In the genomic region with DNA sequence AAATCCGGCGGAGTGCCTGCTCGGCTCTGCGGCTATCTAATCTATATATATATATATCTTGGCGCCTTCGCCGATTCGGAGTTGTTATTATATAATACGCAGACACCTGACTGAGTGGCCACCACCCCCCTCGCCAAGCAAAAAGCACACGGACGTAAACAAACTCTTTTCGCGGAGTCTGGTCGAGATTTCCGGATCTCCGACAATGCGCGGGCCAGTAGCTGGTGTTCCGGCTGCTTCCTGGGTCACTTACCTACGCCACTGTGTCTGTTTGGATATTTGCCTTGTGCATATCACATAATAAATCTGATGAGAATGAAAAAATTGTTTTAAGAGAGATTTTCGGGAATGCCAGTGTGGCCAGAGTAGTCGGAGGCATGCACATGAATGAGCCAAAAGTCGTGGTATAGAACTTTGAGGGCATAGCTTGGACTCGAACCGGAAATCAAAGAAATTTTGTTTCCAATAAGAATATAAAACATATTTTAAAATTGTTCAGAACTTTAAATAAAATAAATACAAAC, we compare ENCODE assay signal across 5 fruit fly cellular contexts.
TF ChIP-seq lines count a peak whose summit lies in the region.

Gene CG5805, minus strand, starts transcription at position 380 of the 524 bp plus-strand sequence.

- TF ChIP-seq CTCF in whole organism, embryonic (GFP tag; optimal IDR thresholded peaks at IDR 0.05; lab: Kevin White, UChicago) = peak; percentile 71

TF ChIP-seq in whole organism, adult, 20 proteins besides CTCF, POLR2A, EP300 and RAD21 (continues in another document):
- TF ChIP-seq CG7101 (tag; optimal IDR thresholded peaks at IDR 0.05; lab: Kevin White, UChicago) (peak; percentile 67), cnc (optimal IDR thresholded peaks at IDR 0.05; lab: Kevin White, UChicago) (no peak), bab1 (GFP tag; optimal IDR thresholded peaks at IDR 0.05; lab: Kevin White, UChicago) (peak; percentile 72), toe (GFP tag; optimal IDR thresholded peaks at IDR 0.05; lab: Kevin White, UChicago) (peak; percentile 84), CG1620 (GFP tag; optimal IDR thresholded peaks at IDR 0.05; lab: Kevin White, UChicago) (peak; percentile 74), CG7045 (GFP tag; optimal IDR thresholded peaks at IDR 0.05; lab: Kevin White, UChicago) (peak; percentile 88), CG33017 (tag; optimal IDR thresholded peaks at IDR 0.05; lab: Kevin White, UChicago) (peak; percentile 51), pad (GFP tag; optimal IDR thresholded peaks at IDR 0.05; lab: Kevin White, UChicago) (peak; percentile 65), tj (GFP tag; optimal IDR thresholded peaks at IDR 0.05; lab: Kevin White, UChicago) (peak; percentile 47), Clk (GFP tag; optimal IDR thresholded peaks at IDR 0.05; lab: Kevin White, UChicago) (peak; percentile 28), cic (GFP tag; optimal IDR thresholded peaks at IDR 0.05; lab: Kevin White, UChicago) (peak; percentile 11), ovo (GFP tag; optimal IDR thresholded peaks at IDR 0.05; lab: Kevin White, UChicago) (peak; percentile 52), CG12768 (GFP tag; optimal IDR thresholded peaks at IDR 0.05; lab: Kevin White, UChicago) (peak; percentile 64), Hr96 (GFP tag; optimal IDR thresholded peaks at IDR 0.05; lab: Kevin White, UChicago) (peak; percentile 67), CG11617 (GFP tag; optimal IDR thresholded peaks at IDR 0.05; lab: Kevin White, UChicago) (peak; percentile 78), kay (GFP tag; lab: Kevin White, UChicago; ENCODE audit: borderline replicate concordance) (no peak), CG14711 (tag; optimal IDR thresholded peaks at IDR 0.05; lab: Kevin White, UChicago) (peak; percentile 61)

TF ChIP-seq in whole organism, embryonic, 481 proteins besides CTCF, POLR2A, EP300 and RAD21 (continues in another document):
- TF ChIP-seq dm (GFP tag; optimal IDR thresholded peaks at IDR 0.05; lab: Kevin White, UChicago) (peak; percentile 86), CG4854 (GFP tag; optimal IDR thresholded peaks at IDR 0.05; lab: Kevin White, UChicago) (peak; percentile 83), z (GFP tag; IDR thresholded peaks at IDR 0.05; lab: Robert Waterston, UW) (no peak), Kr (GFP tag; optimal IDR thresholded peaks at IDR 0.05; lab: Kevin White, UChicago) (no peak), cas (GFP tag; IDR thresholded peaks at IDR 0.05; lab: Robert Waterston, UW) (peak; percentile 56; the same call in 1 of the 2 replicates), CG43689 (GFP tag; IDR thresholded peaks at IDR 0.05; lab: Robert Waterston, UW) (peak; percentile 76), run (tag; optimal IDR thresholded peaks at IDR 0.05; lab: Kevin White, UChicago) (peak; percentile 31), lilli (GFP tag; optimal IDR thresholded peaks at IDR 0.05; lab: Kevin White, UChicago) (peak; percentile 57), CG11504 (tag; optimal IDR thresholded peaks at IDR 0.05; lab: Kevin White, UChicago) (peak; percentile 80), CG17912 (GFP tag; optimal IDR thresholded peaks at IDR 0.05; lab: Kevin White, UChicago) (peak; percentile 87), E2f1 (GFP tag; IDR thresholded peaks at IDR 0.05; lab: Robert Waterston, UW) (peak; percentile 62), YL-1 (GFP tag; optimal IDR thresholded peaks at IDR 0.05; lab: Kevin White, UChicago) (peak; percentile 88), corto (GFP tag; optimal IDR thresholded peaks at IDR 0.05; lab: Kevin White, UChicago) (no peak), E2f2 (GFP tag; IDR thresholded peaks at IDR 0.05; lab: Robert Waterston, UW) (peak; percentile 65), CG4424 (GFP tag; optimal IDR thresholded peaks at IDR 0.05; lab: Kevin White, UChicago) (peak; percentile 85), CG7928 (GFP tag; optimal IDR thresholded peaks at IDR 0.05; lab: Kevin White, UChicago) (peak; percentile 57)

TF ChIP-seq in whole organism, prepupa, 60 proteins besides CTCF, POLR2A, EP300 and RAD21 (continues in another document):
- TF ChIP-seq spab (GFP tag; optimal IDR thresholded peaks at IDR 0.05; lab: Kevin White, UChicago) = no peak
- no peak for TF ChIP-seq CG6276 (GFP tag; optimal IDR thresholded peaks at IDR 0.05; lab: Kevin White, UChicago)
- TF ChIP-seq net (GFP tag; optimal IDR thresholded peaks at IDR 0.05; lab: Kevin White, UChicago) = peak; percentile 39
- TF ChIP-seq CG15336 (GFP tag; IDR thresholded peaks at IDR 0.05; lab: Robert Waterston, UW) = no peak
- peak in 1 of 2 experiments; percentile 29 for TF ChIP-seq ss (GFP tag; optimal IDR thresholded peaks at IDR 0.05; lab: Kevin White, UChicago)
- TF ChIP-seq svp (GFP tag; lab: Kevin White, UChicago) = peak; percentile 80
- TF ChIP-seq salr (GFP tag; optimal IDR thresholded peaks at IDR 0.05; lab: Kevin White, UChicago) = peak in 1 of 2 experiments; percentile 71
- TF ChIP-seq Eip75B (GFP tag; optimal IDR thresholded peaks at IDR 0.05; lab: Kevin White, UChicago) = peak; percentile 36
- peak; percentile 74 for TF ChIP-seq Smox (GFP tag; optimal IDR thresholded peaks at IDR 0.05; lab: Kevin White, UChicago)
- TF ChIP-seq Gug (GFP tag; IDR thresholded peaks at IDR 0.05; lab: Robert Waterston, UW) = no peak
- TF ChIP-seq Eip93F (GFP tag; optimal IDR thresholded peaks at IDR 0.05; lab: Kevin White, UChicago) = no peak
- peak; percentile 72 for TF ChIP-seq Hr39 (GFP tag; optimal IDR thresholded peaks at IDR 0.05; lab: Kevin White, UChicago)
- peak; percentile 91 for TF ChIP-seq Eip78C (GFP tag; lab: Kevin White, UChicago)
- peak; percentile 52 for TF ChIP-seq Sox15 (GFP tag; optimal IDR thresholded peaks at IDR 0.05; lab: Kevin White, UChicago)
- peak; percentile 45 for TF ChIP-seq Ets21C (GFP tag; optimal IDR thresholded peaks at IDR 0.05; lab: Kevin White, UChicago)
- peak; percentile 15 for TF ChIP-seq CG6808 (GFP tag; optimal IDR thresholded peaks at IDR 0.05; lab: Kevin White, UChicago)
- peak; percentile 58 for TF ChIP-seq acj6 (GFP tag; optimal IDR thresholded peaks at IDR 0.05; lab: Kevin White, UChicago)
- TF ChIP-seq topi (GFP tag; optimal IDR thresholded peaks at IDR 0.05; lab: Kevin White, UChicago) = peak; percentile 69
- TF ChIP-seq CG8119 (GFP tag; IDR thresholded peaks at IDR 0.05; lab: Robert Waterston, UW) = no peak

TF ChIP-seq in whole organism, pupa, 21 proteins besides CTCF, POLR2A, EP300 and RAD21:
- TF ChIP-seq gl (tag; optimal IDR thresholded peaks at IDR 0.05; lab: Kevin White, UChicago) (peak; percentile 22), CG9948 (tag; optimal IDR thresholded peaks at IDR 0.05; lab: Kevin White, UChicago) (peak; percentile 4), EcR (GFP tag; optimal IDR thresholded peaks at IDR 0.05; lab: Kevin White, UChicago) (peak; percentile 56), Ets98B (GFP tag; IDR thresholded peaks at IDR 0.05; lab: Robert Waterston, UW) (peak; percentile 47; the same call in 1 of the 2 replicates), CG12605 (GFP tag; IDR thresholded peaks at IDR 0.05; lab: Robert Waterston, UW) (peak; percentile 20; the same call in 1 of the 2 replicates), Pif1B (GFP tag; optimal IDR thresholded peaks at IDR 0.05; lab: Kevin White, UChicago) (peak; percentile 24), CG34367 (tag; optimal IDR thresholded peaks at IDR 0.05; lab: Kevin White, UChicago) (peak; percentile 57), D1 (tag; optimal IDR thresholded peaks at IDR 0.05; lab: Kevin White, UChicago) (no peak), CG15710 (tag; optimal IDR thresholded peaks at IDR 0.05; lab: Kevin White, UChicago) (peak; percentile 38), CG8301 (tag; optimal IDR thresholded peaks at IDR 0.05; lab: Kevin White, UChicago) (no peak), Snoo (tag; optimal IDR thresholded peaks at IDR 0.05; lab: Kevin White, UChicago) (peak; percentile 84), CG8159 (tag; optimal IDR thresholded peaks at IDR 0.05; lab: Kevin White, UChicago) (peak; percentile 50), rn (GFP tag; IDR thresholded peaks at IDR 0.05; lab: Robert Waterston, UW) (0 out of 2 replicates have a peak, but pooled peaks have one; percentile 7), CG32121 (GFP tag; IDR thresholded peaks at IDR 0.05; lab: Robert Waterston, UW) (no peak), Pif1A (GFP tag; optimal IDR thresholded peaks at IDR 0.05; lab: Kevin White, UChicago) (peak; percentile 45), CG17806 (tag; optimal IDR thresholded peaks at IDR 0.05; lab: Kevin White, UChicago) (peak; percentile 16), CG14655 (GFP tag; optimal IDR thresholded peaks at IDR 0.05; lab: Kevin White, UChicago) (peak; percentile 43), CG13204 (GFP tag; optimal IDR thresholded peaks at IDR 0.05; lab: Kevin White, UChicago) (no peak), CG4496 (GFP tag; IDR thresholded peaks at IDR 0.05; lab: Robert Waterston, UW) (peak; percentile 85)

TF ChIP-seq in whole organism, wandering third instar larva, 38 proteins besides CTCF, POLR2A, EP300 and RAD21 (continues in another document):
- peak; percentile 54 for TF ChIP-seq OdsH (GFP tag; optimal IDR thresholded peaks at IDR 0.05; lab: Kevin White, UChicago)
- TF ChIP-seq CG32264 (GFP tag; optimal IDR thresholded peaks at IDR 0.05; lab: Kevin White, UChicago) = peak; percentile 27
- peak; percentile 71 for TF ChIP-seq h (GFP tag; optimal IDR thresholded peaks at IDR 0.05; lab: Kevin White, UChicago)
- peak; percentile 67 for TF ChIP-seq Sp1 (GFP tag; optimal IDR thresholded peaks at IDR 0.05; lab: Kevin White, UChicago)
- TF ChIP-seq lola (GFP tag; optimal IDR thresholded peaks at IDR 0.05; lab: Kevin White, UChicago) = no peak
- TF ChIP-seq ey (GFP tag; optimal IDR thresholded peaks at IDR 0.05; lab: Kevin White, UChicago) = peak; percentile 28
- peak; percentile 47 for TF ChIP-seq fru (GFP tag; optimal IDR thresholded peaks at IDR 0.05; lab: Kevin White, UChicago)
- peak; percentile 66 for TF ChIP-seq HLH106 (tag; optimal IDR thresholded peaks at IDR 0.05; lab: Kevin White, UChicago)
- no peak for TF ChIP-seq woc (GFP tag; optimal IDR thresholded peaks at IDR 0.05; lab: Kevin White, UChicago)
- no peak for TF ChIP-seq Dfd (GFP tag; optimal IDR thresholded peaks at IDR 0.05; lab: Kevin White, UChicago)
- peak; percentile 49 for TF ChIP-seq br (GFP tag; optimal IDR thresholded peaks at IDR 0.05; lab: Kevin White, UChicago)
- no peak for TF ChIP-seq tai (GFP tag; optimal IDR thresholded peaks at IDR 0.05; lab: Kevin White, UChicago)
- TF ChIP-seq foxo (GFP tag; optimal IDR thresholded peaks at IDR 0.05; lab: Kevin White, UChicago) = peak in 1 of 2 experiments; percentile 47
- no peak for TF ChIP-seq Dif (GFP tag; optimal IDR thresholded peaks at IDR 0.05; lab: Kevin White, UChicago; ENCODE audit: partially characterized antibody)
- no peak for TF ChIP-seq pan (optimal IDR thresholded peaks at IDR 0.05; lab: Kevin White, UChicago)
- TF ChIP-seq dmrt93B (GFP tag; optimal IDR thresholded peaks at IDR 0.05; lab: Kevin White, UChicago) = peak; percentile 90
- no peak for TF ChIP-seq Mio (GFP tag; optimal IDR thresholded peaks at IDR 0.05; lab: Kevin White, UChicago)
- TF ChIP-seq sage (GFP tag; optimal IDR thresholded peaks at IDR 0.05; lab: Kevin White, UChicago) = peak; percentile 45
- TF ChIP-seq psq (GFP tag; optimal IDR thresholded peaks at IDR 0.05; lab: Kevin White, UChicago) = peak; percentile 57
- TF ChIP-seq Rel (GFP tag; optimal IDR thresholded peaks at IDR 0.05; lab: Kevin White, UChicago) = no peak
- peak; percentile 5 for TF ChIP-seq Rel (tag; optimal IDR thresholded peaks at IDR 0.05; lab: Kevin White, UChicago)
